Fruit fly (Drosophila melanogaster): ENCODE data around the gene Atg17.

Atg17 gene

dm6 chr3R:5685269-5686048 lies 15.9 kb downstream of the Atg17 start, which contains the start of the genes Rab23 and plx (continued):
- no peak for TF ChIP-seq sisA (GFP tag; IDR thresholded peaks at IDR 0.05)
- 0 out of 2 replicates have a peak, but pooled peaks have one; percentile 5 for TF ChIP-seq CG17328 (GFP tag; IDR thresholded peaks at IDR 0.05)
- TF ChIP-seq ssp (GFP tag; IDR thresholded peaks at IDR 0.05) = peak; percentile 45; the same call in 1 of the 2 replicates
- TF ChIP-seq oc (tag; optimal IDR thresholded peaks at IDR 0.05) = no peak
- TF ChIP-seq nerfin-2 (GFP tag; IDR thresholded peaks at IDR 0.05; ENCODE audit: partially characterized antibody) = no peak; the same call in 1 of the 2 replicates
- peak; percentile 16; the same call in 1 of the 2 replicates for TF ChIP-seq seq (GFP tag; IDR thresholded peaks at IDR 0.05)
- TF ChIP-seq CG4730 (GFP tag; IDR thresholded peaks at IDR 0.05) = no peak
- peak; percentile 16 for TF ChIP-seq shn (GFP tag; optimal IDR thresholded peaks at IDR 0.05)
- peak; percentile 21 for TF ChIP-seq CG18764 (GFP tag; optimal IDR thresholded peaks at IDR 0.05)
- TF ChIP-seq corto (GFP tag; optimal IDR thresholded peaks at IDR 0.05) = no peak
- no peak for TF ChIP-seq Tbp (GFP tag; optimal IDR thresholded peaks at IDR 0.05)
- TF ChIP-seq Gsc (GFP tag; IDR thresholded peaks at IDR 0.05) = no peak
- TF ChIP-seq btn (GFP tag; optimal IDR thresholded peaks at IDR 0.05) = no peak
- TF ChIP-seq lmd (GFP tag; IDR thresholded peaks at IDR 0.05) = no peak; the same call in 1 of the 2 replicates
- TF ChIP-seq CG13123 (GFP tag; optimal IDR thresholded peaks at IDR 0.05) = no peak
- TF ChIP-seq CG4424 (GFP tag; optimal IDR thresholded peaks at IDR 0.05) = no peak
- no peak for TF ChIP-seq tx (GFP tag; optimal IDR thresholded peaks at IDR 0.05)
- no peak for TF ChIP-seq klu (GFP tag; IDR thresholded peaks at IDR 0.05)
- TF ChIP-seq CG10209 (GFP tag; optimal IDR thresholded peaks at IDR 0.05) = no peak
- TF ChIP-seq CG8388 (GFP tag; optimal IDR thresholded peaks at IDR 0.05) = no peak
- no peak for TF ChIP-seq CG10565 (GFP tag; optimal IDR thresholded peaks at IDR 0.05)
- TF ChIP-seq HHEX (GFP tag; optimal IDR thresholded peaks at IDR 0.05) = no peak
- no peak for TF ChIP-seq TFAM (GFP tag; optimal IDR thresholded peaks at IDR 0.05)
- TF ChIP-seq sens-2 (GFP tag; IDR thresholded peaks at IDR 0.05) = no peak
- no peak for TF ChIP-seq br (optimal IDR thresholded peaks at IDR 0.05)
- peak; percentile 48 for TF ChIP-seq CG15601 (tag; optimal IDR thresholded peaks at IDR 0.05)
- no peak for TF ChIP-seq org-1 (GFP tag; optimal IDR thresholded peaks at IDR 0.05)
- peak; percentile 31 for TF ChIP-seq ab (GFP tag; optimal IDR thresholded peaks at IDR 0.05)
- no peak for TF ChIP-seq sug (tag; optimal IDR thresholded peaks at IDR 0.05)
- no peak for TF ChIP-seq D19A (tag; optimal IDR thresholded peaks at IDR 0.05)
- TF ChIP-seq CG12071 (GFP tag; optimal IDR thresholded peaks at IDR 0.05) = no peak
- TF ChIP-seq CG10366 (GFP tag; IDR thresholded peaks at IDR 0.05) = no peak
- TF ChIP-seq Dp (GFP tag; optimal IDR thresholded peaks at IDR 0.05) = peak; percentile 99
- TF ChIP-seq CG9609 (GFP tag; optimal IDR thresholded peaks at IDR 0.05) = no peak
- TF ChIP-seq toy (GFP tag; IDR thresholded peaks at IDR 0.05) = no peak
- no peak for TF ChIP-seq CG2875 (GFP tag; optimal IDR thresholded peaks at IDR 0.05)
- peak; percentile 76 for TF ChIP-seq Ets65A (GFP tag)
- no peak for TF ChIP-seq Jarid2 (GFP tag; optimal IDR thresholded peaks at IDR 0.05)
- no peak for TF ChIP-seq CG1647 (GFP tag; optimal IDR thresholded peaks at IDR 0.05)
- no peak for TF ChIP-seq CG9876 (GFP tag; optimal IDR thresholded peaks at IDR 0.05)
- TF ChIP-seq trh (GFP tag; optimal IDR thresholded peaks at IDR 0.05) = no peak
- no peak for TF ChIP-seq C15 (GFP tag; IDR thresholded peaks at IDR 0.05)
- no peak for TF ChIP-seq CG32767 (GFP tag; IDR thresholded peaks at IDR 0.05)
- TF ChIP-seq MTF-1 (GFP tag; optimal IDR thresholded peaks at IDR 0.05; ENCODE audit: borderline replicate concordance) = no peak
- peak; percentile 8 for TF ChIP-seq CTCF (GFP tag; optimal IDR thresholded peaks at IDR 0.05)
- no peak for TF ChIP-seq inv (GFP tag; IDR thresholded peaks at IDR 0.05; ENCODE audit: partially characterized antibody)
- TF ChIP-seq CG10979 (tag; optimal IDR thresholded peaks at IDR 0.05) = no peak
- no peak for TF ChIP-seq Sry-β (GFP tag; optimal IDR thresholded peaks at IDR 0.05)
- no peak for TF ChIP-seq dpn (GFP tag; optimal IDR thresholded peaks at IDR 0.05)
- TF ChIP-seq CG13624 (GFP tag; optimal IDR thresholded peaks at IDR 0.05) = peak; percentile 11
- TF ChIP-seq repo (GFP tag; optimal IDR thresholded peaks at IDR 0.05) = no peak
- TF ChIP-seq dm (GFP tag; optimal IDR thresholded peaks at IDR 0.05) = no peak
